Worm (Caenorhabditis elegans) whole organism, late embryonic: ENCODE results near the gene serp-1.2.

Experiments
- ama-1 ChIP-seq: fragments of 150-350 bp; optimal IDR thresholded peaks from 2 replicates; lab custom pipeline; 2014
- hlh-30 ChIP-seq: sonication (generic microtip); optimal IDR thresholded peaks from 2 replicates; lab custom pipeline; 2017; ENCODE audit warnings: antibody characterized with exemption, missing genetic modification characterization, missing compliant biosample characterization; ENCODE audit not compliant: insufficient read depth
- madf-2 ChIP-seq: sonication (generic microtip); optimal IDR thresholded peaks from 2 replicates; lab custom pipeline; 2017; ENCODE audit warnings: missing genetic modification characterization, missing compliant biosample characterization
- nfya-1 ChIP-seq: sonication (generic microtip); optimal IDR thresholded peaks from 2 replicates; lab custom pipeline; 2017; ENCODE audit warnings: missing genetic modification characterization, mild to moderate bottlenecking, missing compliant biosample characterization, antibody characterized with exemption, moderate library complexity
- nhr-11 ChIP-seq: fragments of 150-350 bp; optimal IDR thresholded peaks from 2 replicates; lab custom pipeline; 2014; ENCODE audit warnings: missing biosample characterization, missing genetic modification characterization

DNA sequence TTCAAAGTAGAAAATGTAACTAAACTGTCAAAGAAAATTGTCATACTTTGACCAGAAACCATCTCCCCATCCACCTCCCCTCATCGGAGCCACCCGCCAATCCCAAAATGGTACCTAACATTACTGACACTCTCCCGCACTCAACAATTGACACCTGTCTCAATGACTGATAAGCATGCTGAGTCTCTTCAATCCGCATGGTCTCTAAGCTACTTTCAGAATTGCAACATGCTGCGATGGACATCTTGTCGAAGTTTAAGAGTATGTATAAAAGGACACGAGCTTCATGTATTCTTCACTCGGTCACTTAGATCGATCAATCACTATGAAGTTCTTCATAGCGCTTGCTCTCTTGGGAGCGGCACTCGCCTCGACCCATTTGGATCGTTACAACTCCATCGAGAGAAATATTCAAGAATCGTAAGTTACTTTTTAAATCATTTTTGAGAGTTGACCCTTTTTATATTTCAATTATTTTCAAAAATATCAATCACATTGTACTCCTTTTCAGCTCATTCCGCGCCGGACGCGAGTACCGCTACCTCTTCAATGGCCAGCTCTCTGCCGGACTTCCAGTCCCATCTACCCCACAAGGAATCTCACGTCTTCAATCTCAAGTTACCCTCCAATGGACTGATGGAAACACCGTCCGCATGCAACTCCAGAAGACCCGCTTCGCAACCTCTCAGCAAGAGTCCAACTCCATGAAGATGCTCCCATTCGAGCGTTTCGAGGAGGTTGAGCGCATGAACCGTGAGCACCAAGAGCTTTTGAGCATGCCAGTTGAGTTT, 35.6 kb downstream of the serp-1.2 start, which contains the start of gene vit-6:
- no peak for TF ChIP-seq hlh-30 (tag; lab: Kevin White, UChicago)
- TF ChIP-seq madf-2 (tag; lab: Kevin White, UChicago), result no peak
- no peak for TF ChIP-seq ama-1 (lab: Kevin White, UChicago)
- TF ChIP-seq nfya-1 (tag; lab: Kevin White, UChicago), result no peak
- no peak for TF ChIP-seq nhr-11 (tag; lab: Kevin White, UChicago)
